Worm (Caenorhabditis elegans) whole organism, late embryonic: Measurements from ENCODE around the gene tig-2.

ENCODE experiments used
- F13H6.1 ChIP-seq: sonication (generic microtip); optimal IDR thresholded peaks from 2 replicates; lab custom pipeline; 2016; ENCODE audit warnings: missing genetic modification characterization, missing compliant biosample characterization
- K02D7.2 ChIP-seq: sonication (generic microtip); optimal IDR thresholded peaks from 2 replicates; lab custom pipeline; 2017; ENCODE audit warnings: mild to moderate bottlenecking, missing genetic modification characterization, missing compliant biosample characterization
- K09A11.1 ChIP-seq: sonication (generic microtip); optimal IDR thresholded peaks from 2 replicates; lab custom pipeline; 2017; ENCODE audit warnings: antibody characterized with exemption, mild to moderate bottlenecking, missing genetic modification characterization, missing compliant biosample characterization; ENCODE audit not compliant: insufficient read depth
- T23F11.4 ChIP-seq: fragments of 200-800 bp; sonication (Bioruptor generic); optimal IDR thresholded peaks from 2 replicates; lab custom pipeline; 2018; ENCODE audit warnings: mild to moderate bottlenecking, missing genetic modification characterization, missing compliant biosample characterization
- Y22D7AL.16 ChIP-seq: sonication (generic microtip); optimal IDR thresholded peaks from 2 replicates; lab custom pipeline; 2016; ENCODE audit warnings: missing genetic modification characterization, missing compliant biosample characterization
- ama-1 ChIP-seq: fragments of 150-350 bp; optimal IDR thresholded peaks from 2 replicates; lab custom pipeline; 2014
- ceh-18 ChIP-seq: sonication (generic microtip); optimal IDR thresholded peaks from 2 replicates; lab custom pipeline; 2016; ENCODE audit warnings: missing genetic modification characterization, missing compliant biosample characterization
- ceh-22 ChIP-seq: sonication (generic microtip); optimal IDR thresholded peaks from 2 replicates; lab custom pipeline; 2017; ENCODE audit warnings: missing biosample characterization, missing genetic modification characterization
- ceh-24 ChIP-seq: sonication (generic microtip); optimal IDR thresholded peaks from 2 replicates; lab custom pipeline; 2016; ENCODE audit warnings: mild to moderate bottlenecking, missing genetic modification characterization, missing compliant biosample characterization
- ceh-30 ChIP-seq: fragments of 150-350 bp; optimal IDR thresholded peaks from 2 replicates; lab custom pipeline; 2014; ENCODE audit warnings: missing biosample characterization, missing genetic modification characterization
- ceh-31 ChIP-seq: sonication (generic microtip); optimal IDR thresholded peaks from 2 replicates; lab custom pipeline; 2016; ENCODE audit warnings: missing genetic modification characterization, missing compliant biosample characterization
- ceh-34 ChIP-seq: sonication (generic microtip); optimal IDR thresholded peaks from 2 replicates; lab custom pipeline; 2016; ENCODE audit warnings: mild to moderate bottlenecking, missing genetic modification characterization, missing compliant biosample characterization
- ceh-45 ChIP-seq: fragments of 200-800 bp; sonication (Bioruptor generic); IDR thresholded peaks from 2 replicates; pipeline ENCODE4 v1.3.6; 2022; ENCODE audit warnings: missing genetic modification reagents, missing genetic modification characterization, missing compliant biosample characterization
- ceh-6 ChIP-seq: fragments of 200-800 bp; sonication (Bioruptor generic); optimal IDR thresholded peaks from 2 replicates; lab custom pipeline; 2018; ENCODE audit warnings: mild to moderate bottlenecking, missing genetic modification characterization, missing compliant biosample characterization
- ceh-9 ChIP-seq: sonication (generic microtip); optimal IDR thresholded peaks from 2 replicates; lab custom pipeline; 2016; ENCODE audit warnings: mild to moderate bottlenecking, missing genetic modification characterization, inconsistent platforms, missing compliant biosample characterization
- che-1 ChIP-seq: sonication (generic microtip); optimal IDR thresholded peaks from 2 replicates; lab custom pipeline; 2016; ENCODE audit warnings: mild to moderate bottlenecking, missing genetic modification characterization, missing compliant biosample characterization
- dmd-4 ChIP-seq: sonication (generic microtip); optimal IDR thresholded peaks from 2 replicates; lab custom pipeline; 2016; ENCODE audit warnings: borderline replicate concordance, missing genetic modification characterization, missing compliant biosample characterization
- dve-1 ChIP-seq: sonication (generic microtip); optimal IDR thresholded peaks from 2 replicates; lab custom pipeline; 2017; ENCODE audit warnings: antibody characterized with exemption, mild to moderate bottlenecking, missing genetic modification characterization, missing compliant biosample characterization
- elt-2 ChIP-seq: sonication (generic microtip); optimal IDR thresholded peaks from 2 replicates; lab custom pipeline; 2016; ENCODE audit warnings: missing genetic modification reagents, missing genetic modification characterization, missing compliant biosample characterization
- elt-4 ChIP-seq: sonication (generic microtip); optimal IDR thresholded peaks from 2 replicates; lab custom pipeline; 2016; ENCODE audit warnings: missing genetic modification characterization, missing compliant biosample characterization
- fax-1 ChIP-seq: sonication (generic microtip); optimal IDR thresholded peaks from 2 replicates; lab custom pipeline; 2016; ENCODE audit warnings: missing genotype, missing genetic modification characterization, missing compliant biosample characterization
- fkh-10 ChIP-seq: fragments of 150-350 bp; optimal IDR thresholded peaks from 2 replicates; lab custom pipeline; 2014; ENCODE audit warnings: missing biosample characterization, missing genetic modification reagents, missing genetic modification characterization
- fkh-6 ChIP-seq: sonication (generic microtip); optimal IDR thresholded peaks from 2 replicates; lab custom pipeline; 2016; ENCODE audit warnings: missing genetic modification characterization, missing compliant biosample characterization
- hlh-15 ChIP-seq: sonication (generic microtip); optimal IDR thresholded peaks from 2 replicates; lab custom pipeline; 2016; ENCODE audit warnings: missing genetic modification characterization, missing compliant biosample characterization
- hlh-30 ChIP-seq: sonication (generic microtip); optimal IDR thresholded peaks from 2 replicates; lab custom pipeline; 2017; ENCODE audit warnings: antibody characterized with exemption, missing genetic modification characterization, missing compliant biosample characterization; ENCODE audit not compliant: insufficient read depth
- hlh-8 ChIP-seq: sonication (generic microtip); optimal IDR thresholded peaks from 2 replicates; lab custom pipeline; 2016; ENCODE audit warnings: missing genotype, missing genetic modification characterization, missing compliant biosample characterization
- lin-11 ChIP-seq: fragments of 200-800 bp; sonication (Bioruptor generic); optimal IDR thresholded peaks from 2 replicates; lab custom pipeline; 2018; ENCODE audit warnings: mild to moderate bottlenecking, missing genetic modification characterization, missing compliant biosample characterization
- madf-2 ChIP-seq: sonication (generic microtip); optimal IDR thresholded peaks from 2 replicates; lab custom pipeline; 2017; ENCODE audit warnings: missing genetic modification characterization, missing compliant biosample characterization
- mec-3 ChIP-seq: sonication (generic microtip); optimal IDR thresholded peaks from 2 replicates; lab custom pipeline; 2016; ENCODE audit warnings: borderline replicate concordance, missing genetic modification characterization, missing compliant biosample characterization
- nfya-1 ChIP-seq: sonication (generic microtip); optimal IDR thresholded peaks from 2 replicates; lab custom pipeline; 2017; ENCODE audit warnings: missing genetic modification characterization, mild to moderate bottlenecking, missing compliant biosample characterization, antibody characterized with exemption, moderate library complexity
- npax-4 ChIP-seq: sonication (generic microtip); optimal IDR thresholded peaks from 2 replicates; lab custom pipeline; 2016; ENCODE audit warnings: missing genetic modification characterization, missing compliant biosample characterization
- pag-3 ChIP-seq: sonication (generic microtip); optimal IDR thresholded peaks from 2 replicates; lab custom pipeline; 2016; ENCODE audit warnings: missing compliant biosample characterization, missing genetic modification characterization, borderline replicate concordance
- pat-9 ChIP-seq: fragments of 200-800 bp; sonication (Bioruptor generic); optimal IDR thresholded peaks from 2 replicates; lab custom pipeline; 2018; ENCODE audit warnings: mild to moderate bottlenecking, missing genetic modification characterization, moderate library complexity, missing compliant biosample characterization
- pha-4 ChIP-seq: fragments of 150-350 bp; optimal IDR thresholded peaks from 2 replicates; lab custom pipeline; 2018; ENCODE audit warnings: missing biosample characterization, missing genetic modification reagents, missing genetic modification characterization
- pros-1 ChIP-seq: fragments of 150-350 bp; optimal IDR thresholded peaks from 2 replicates; lab custom pipeline; 2014; ENCODE audit warnings: missing biosample characterization, missing genetic modification reagents, missing genetic modification characterization
- ref-2 ChIP-seq: sonication (generic microtip); optimal IDR thresholded peaks from 2 replicates; lab custom pipeline; 2016; ENCODE audit warnings: missing genetic modification characterization, missing compliant biosample characterization
- syd-9 ChIP-seq: sonication (generic microtip); optimal IDR thresholded peaks from 2 replicates; lab custom pipeline; 2016; ENCODE audit warnings: mild to moderate bottlenecking, missing genetic modification characterization, moderate library complexity, missing compliant biosample characterization
- tbx-2 ChIP-seq: sonication (generic microtip); optimal IDR thresholded peaks from 2 replicates; lab custom pipeline; 2016; ENCODE audit warnings: missing genetic modification characterization, missing compliant biosample characterization
- ttx-3 ChIP-seq: sonication (generic microtip); optimal IDR thresholded peaks from 2 replicates; lab custom pipeline; 2016; ENCODE audit warnings: missing genetic modification reagents, missing genetic modification characterization, missing compliant biosample characterization
- unc-3 ChIP-seq, 2 experiments: fragments of 200-800 bp in 1 of 2; sonication (Bioruptor generic) in 1 of 2; sonication (generic microtip) in 1 of 2; conservative IDR thresholded peaks in 1 of 2; optimal IDR thresholded peaks in 1 of 2; 2 replicates each; pipeline versions ENCODE4 v1.3.6 to Lab custom; 2016 to 2022; ENCODE audit warnings: missing compliant biosample characterization in 2 of 2, missing genetic modification characterization in 2 of 2, missing genetic modification reagents in 1 of 2
- unc-42 ChIP-seq: sonication (generic microtip); optimal IDR thresholded peaks from 2 replicates; lab custom pipeline; 2016; ENCODE audit warnings: missing genotype, missing genetic modification characterization, missing compliant biosample characterization
- unc-86 ChIP-seq: sonication (generic microtip); optimal IDR thresholded peaks from 2 replicates; lab custom pipeline; 2016; ENCODE audit warnings: missing genetic modification characterization, missing compliant biosample characterization
- zip-5 ChIP-seq: sonication (generic microtip); optimal IDR thresholded peaks from 2 replicates; lab custom pipeline; 2016; ENCODE audit warnings: missing genetic modification characterization, missing compliant biosample characterization

tig-2 gene

DNA sequence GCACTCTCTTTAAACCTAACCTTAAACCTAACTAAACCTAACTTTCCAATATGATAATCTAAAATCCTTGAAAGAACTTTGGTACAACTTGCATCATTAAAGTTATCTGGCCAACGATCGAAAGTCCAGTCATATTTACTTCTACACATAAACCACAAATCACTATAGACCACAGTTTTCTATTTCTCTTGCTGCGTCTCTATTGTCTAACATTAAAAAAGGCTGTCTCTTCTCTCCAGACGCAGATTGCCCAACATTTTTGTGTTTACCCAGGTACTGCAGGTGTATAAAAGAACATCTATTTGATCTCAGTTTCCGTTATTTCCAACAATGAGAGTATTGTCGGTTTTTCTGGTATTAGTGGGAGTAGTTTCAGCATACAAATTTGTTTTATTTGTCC lies 12.2 kb upstream of the tig-2 start, which contains the start of gene ugt-61:
Gene ugt-61 (plus strand): TSS at position 233 of the 400 bp plus-strand sequence.
- TF ChIP-seq fax-1 (tag; lab: Kevin White, UChicago) (no peak), F13H6.1 (tag; lab: Kevin White, UChicago) (no peak), T23F11.4 (GFP tag; lab: Kevin White, UChicago) (no peak), mec-3 (no peak), hlh-30 (tag; lab: Kevin White, UChicago) (no peak), ceh-6 (GFP tag; lab: Kevin White, UChicago) (no peak), ceh-45 (no peak), Y22D7AL.16 (tag; lab: Kevin White, UChicago) (no peak), unc-42 (no peak), lin-11 (tag; lab: Kevin White, UChicago) (no peak), K02D7.2 (no peak), pag-3 (no peak)

DNA sequence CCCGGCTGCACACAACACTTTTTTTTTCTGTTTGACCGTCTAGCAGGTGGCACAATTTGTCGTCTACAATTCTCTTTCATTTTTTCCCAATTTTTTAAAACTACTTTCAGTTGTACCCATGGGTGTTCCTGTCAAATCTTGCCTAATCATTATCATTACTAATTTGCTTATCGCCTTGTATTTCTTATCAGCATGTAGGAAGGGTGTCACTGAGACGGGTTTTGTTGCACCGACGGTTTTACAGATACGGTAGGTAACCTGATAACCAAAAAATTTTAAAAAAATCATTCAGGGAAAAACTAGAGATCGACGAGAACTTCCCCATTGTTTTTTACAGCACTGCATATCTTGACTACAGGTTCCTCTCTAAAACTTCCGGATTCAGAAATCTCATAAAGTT lies 7.8 kb upstream of the tig-2 start, which contains the start of gene F39G3.2:
Gene F39G3.2 (plus strand): TSS at position 105 of the 400 bp plus-strand sequence.
- TF ChIP-seq elt-2 (tag; lab: Kevin White, UChicago) = peak; percentile 98
- TF ChIP-seq T23F11.4 (GFP tag; lab: Kevin White, UChicago) = no peak

DNA sequence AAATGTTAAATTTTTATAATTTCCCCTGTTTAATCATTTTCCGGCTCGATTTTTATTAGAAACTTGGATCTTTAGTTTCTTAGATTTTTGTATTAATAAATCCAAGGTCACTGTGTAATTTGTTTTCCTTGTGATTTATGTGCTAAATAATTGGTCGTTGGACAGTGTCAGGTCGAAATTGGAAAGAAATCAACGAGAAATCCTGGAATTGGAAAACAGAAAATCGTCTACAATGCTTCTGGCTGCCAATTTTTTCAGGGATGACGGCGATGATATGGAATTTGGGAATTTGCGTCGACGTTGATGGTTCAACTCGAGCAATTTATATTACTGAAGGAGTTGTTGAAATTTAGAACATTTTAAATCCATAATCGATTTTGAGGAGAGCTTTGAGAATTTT lies 4.6 kb upstream of the tig-2 start:
- TF ChIP-seq unc-42 (no peak), pag-3 (no peak), ceh-18 (no peak), pha-4 (no peak), ref-2 (no peak), nfya-1 (tag; lab: Kevin White, UChicago) (no peak), ceh-22 (tag; lab: Kevin White, UChicago) (no peak), pros-1 (tag; lab: Kevin White, UChicago) (no peak), che-1 (tag; lab: Kevin White, UChicago) (no peak), ceh-6 (GFP tag; lab: Kevin White, UChicago) (no peak), zip-5 (tag; lab: Kevin White, UChicago) (no peak), dve-1 (tag; lab: Kevin White, UChicago) (no peak), unc-86 (tag; lab: Kevin White, UChicago) (no peak), fkh-6 (tag; lab: Kevin White, UChicago) (no peak), T23F11.4 (GFP tag; lab: Kevin White, UChicago) (no peak), dmd-4 (tag; lab: Kevin White, UChicago) (no peak), lin-11 (tag; lab: Kevin White, UChicago) (no peak), syd-9 (tag; lab: Kevin White, UChicago) (no peak), unc-3 (GFP tag; conservative IDR thresholded peaks at IDR 0.05; lab: Robert Waterston, UW) (no peak), unc-3 (tag; optimal IDR thresholded peaks at IDR 0.05; lab: Kevin White, UChicago) (no peak), ttx-3 (no peak)
- TF ChIP-seq, all 69 proteins: peak for 0

DNA sequence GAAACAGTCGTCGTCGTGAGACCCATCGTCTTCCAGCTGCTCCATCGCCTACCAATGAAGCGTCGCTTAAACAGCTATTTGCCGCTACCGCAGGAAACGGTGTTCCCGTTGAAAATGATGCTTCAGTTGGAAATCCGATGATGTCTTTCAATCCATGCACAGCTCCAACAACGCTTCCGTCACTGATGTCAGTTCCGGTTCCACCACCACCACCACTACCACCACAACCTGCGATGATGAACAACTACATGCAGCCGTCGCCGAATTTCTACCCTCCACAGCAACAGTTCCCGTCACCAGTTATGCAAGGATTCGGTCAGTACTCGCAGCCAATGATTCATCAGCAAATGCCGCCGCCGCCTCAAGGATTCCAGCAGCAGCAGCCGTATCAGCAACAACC lies 4.0 kb upstream of the tig-2 start:
- TF ChIP-seq dve-1 (tag; lab: Kevin White, UChicago) (no peak), hlh-30 (tag; lab: Kevin White, UChicago) (no peak), hlh-8 (no peak), pat-9 (no peak), elt-4 (tag; lab: Kevin White, UChicago) (no peak), ceh-45 (no peak), ceh-34 (tag; lab: Kevin White, UChicago) (no peak), unc-42 (no peak), hlh-15 (no peak), ceh-31 (no peak), ceh-24 (tag; lab: Kevin White, UChicago) (no peak), tbx-2 (tag; lab: Kevin White, UChicago) (no peak), ama-1 (no peak), ceh-30 (tag; lab: Kevin White, UChicago) (no peak), npax-4 (tag; lab: Kevin White, UChicago) (no peak), K09A11.1 (tag; lab: Kevin White, UChicago) (no peak), madf-2 (no peak), fkh-10 (GFP tag; lab: Kevin White, UChicago) (no peak), unc-3 (GFP tag; conservative IDR thresholded peaks at IDR 0.05; lab: Robert Waterston, UW) (no peak), unc-3 (tag; optimal IDR thresholded peaks at IDR 0.05; lab: Kevin White, UChicago) (no peak), ceh-9 (tag; lab: Kevin White, UChicago) (no peak)
